Worm (Caenorhabditis elegans) whole organism, midembryonic: ENCODE measurements around the gene col-84.

Experiments
- T22C8.4 ChIP-seq: fragments of 200-800 bp; sonication (Bioruptor generic); IDR thresholded peaks from 2 replicates; pipeline ENCODE4 v1.3.6; 2022; ENCODE audit warnings: missing genetic modification characterization, missing compliant biosample characterization
- med-1 ChIP-seq: sonication (generic microtip); optimal IDR thresholded peaks from 2 replicates; lab custom pipeline; 2017; ENCODE audit warnings: missing genetic modification characterization, mild to moderate bottlenecking, missing compliant biosample characterization, antibody characterized with exemption, missing genetic modification reagents; ENCODE audit not compliant: insufficient read depth
- ztf-23 ChIP-seq: fragments of 200-800 bp; sonication (Bioruptor generic); IDR thresholded peaks from 2 replicates; pipeline ENCODE4 v1.3.6; 2022; ENCODE audit warnings: missing genetic modification reagents, missing genetic modification characterization, missing compliant biosample characterization
- ztf-29 ChIP-seq: fragments of 200-800 bp; sonication (Bioruptor generic); IDR thresholded peaks from 2 replicates; pipeline ENCODE4 v1.3.6; 2022; ENCODE audit warnings: missing genetic modification reagents, missing genetic modification characterization, missing compliant biosample characterization

ce11 chrII:11842766-11843165, 25.6 kb upstream of the col-84 start:
- TF ChIP-seq T22C8.4 (GFP tag; lab: Robert Waterston, UW), result no peak
- no peak for TF ChIP-seq ztf-29 (GFP tag; lab: Robert Waterston, UW)
- TF ChIP-seq ztf-23 (GFP tag; lab: Robert Waterston, UW), result no peak
- no peak for TF ChIP-seq med-1
